Fruit fly (Drosophila melanogaster): ENCODE results near the gene Saf-B.

- TF ChIP-seq Clk (GFP tag; optimal IDR thresholded peaks at IDR 0.05), result no peak
- TF ChIP-seq CG11617 (GFP tag; optimal IDR thresholded peaks at IDR 0.05), result no peak
- no peak for TF ChIP-seq CG7045 (GFP tag; optimal IDR thresholded peaks at IDR 0.05)
- no peak for TF ChIP-seq ovo (GFP tag; optimal IDR thresholded peaks at IDR 0.05)
- no peak for TF ChIP-seq kay (GFP tag; ENCODE audit: borderline replicate concordance)
- TF ChIP-seq cic (GFP tag; optimal IDR thresholded peaks at IDR 0.05), result no peak
- TF ChIP-seq CG12768 (GFP tag; optimal IDR thresholded peaks at IDR 0.05), result no peak
- TF ChIP-seq Mnt (GFP tag; optimal IDR thresholded peaks at IDR 0.05), result no peak
- no peak for TF ChIP-seq CG1620 (GFP tag; optimal IDR thresholded peaks at IDR 0.05)
Measured at dm6 chr3R:24841635-24842034, 24.4 kb downstream of the Saf-B start, which contains the start of gene Esp.
